Fruit fly (Drosophila melanogaster): Measurements from ENCODE around the gene Pgant35A.

The Pgant35A gene

DNA sequence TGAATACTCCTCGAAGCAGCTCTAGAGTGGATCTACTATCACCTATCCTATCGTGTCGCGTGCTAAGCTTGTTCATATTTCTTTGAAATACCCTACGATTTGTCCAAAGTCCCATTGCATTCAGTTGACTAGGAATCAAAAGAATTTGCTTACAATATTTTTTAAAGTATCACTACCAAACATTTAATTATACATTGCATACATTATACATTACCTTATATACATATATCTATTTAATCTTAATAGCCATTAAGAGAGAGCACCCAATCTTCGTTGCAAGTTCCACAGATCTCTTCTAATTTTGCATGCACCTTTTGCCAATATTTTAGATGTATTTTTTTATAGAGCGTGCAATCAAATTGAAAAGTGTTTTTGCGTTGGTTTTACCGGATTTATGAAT is 40.5 kb upstream of the Pgant35A start (continued):
- TF ChIP-seq Hr38 (GFP tag; optimal IDR thresholded peaks at IDR 0.05) (no peak), CG11902 (GFP tag; optimal IDR thresholded peaks at IDR 0.05) (no peak), CG9139 (GFP tag; optimal IDR thresholded peaks at IDR 0.05) (no peak), dsx (GFP tag; optimal IDR thresholded peaks at IDR 0.05; ENCODE audit: poor library complexity, severe bottlenecking) (no peak), Eip93F (GFP tag; optimal IDR thresholded peaks at IDR 0.05) (no peak), CG11762 (GFP tag; optimal IDR thresholded peaks at IDR 0.05; ENCODE audit: insufficient read depth) (no peak), pdm3 (GFP tag; optimal IDR thresholded peaks at IDR 0.05) (peak; percentile 1), achi (GFP tag; optimal IDR thresholded peaks at IDR 0.05) (peak; percentile 40), ss (GFP tag; optimal IDR thresholded peaks at IDR 0.05) (no peak), Hr4 (GFP tag; optimal IDR thresholded peaks at IDR 0.05) (peak; percentile 81), esn (GFP tag; optimal IDR thresholded peaks at IDR 0.05) (no peak), CG8319 (GFP tag; optimal IDR thresholded peaks at IDR 0.05) (no peak), Met (GFP tag; optimal IDR thresholded peaks at IDR 0.05) (no peak), CG8632 (GFP tag; optimal IDR thresholded peaks at IDR 0.05) (no peak), fd59A (GFP tag; optimal IDR thresholded peaks at IDR 0.05) (no peak), spab (GFP tag; optimal IDR thresholded peaks at IDR 0.05) (no peak), Ets21C (GFP tag; optimal IDR thresholded peaks at IDR 0.05) (no peak), svp (GFP tag) (no peak), lz (GFP tag; optimal IDR thresholded peaks at IDR 0.05) (no peak), Sox15 (GFP tag; optimal IDR thresholded peaks at IDR 0.05) (no peak), topi (GFP tag; optimal IDR thresholded peaks at IDR 0.05) (no peak), CG7368 (GFP tag; optimal IDR thresholded peaks at IDR 0.05) (no peak), CG3032 (tag; optimal IDR thresholded peaks at IDR 0.05) (no peak), CG6808 (GFP tag; optimal IDR thresholded peaks at IDR 0.05) (no peak)

DNA sequence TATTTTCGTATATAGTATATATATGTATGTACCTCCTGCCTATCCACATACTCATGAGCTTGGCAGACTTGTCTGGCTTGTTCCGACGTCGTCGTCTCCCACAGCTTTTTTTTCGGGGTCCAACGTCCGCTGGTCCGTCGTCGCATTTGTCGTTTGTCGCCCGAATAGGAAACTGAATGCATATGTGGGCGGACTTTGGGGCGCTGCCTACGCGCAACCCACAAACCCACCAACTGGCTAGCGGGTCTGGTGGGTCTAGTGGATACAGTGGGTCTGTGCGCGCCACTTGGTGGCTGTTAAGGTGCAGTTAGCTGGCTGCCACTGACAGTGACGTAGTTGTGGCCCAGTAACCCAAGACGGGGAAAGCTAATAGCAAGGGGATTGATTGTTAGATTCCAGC is 40.0 kb upstream of the Pgant35A start:
- TF ChIP-seq CG8632 (GFP tag; optimal IDR thresholded peaks at IDR 0.05) = no peak
- no peak for TF ChIP-seq eg (GFP tag; IDR thresholded peaks at IDR 0.05)
- no peak for TF ChIP-seq CG6792 (GFP tag; optimal IDR thresholded peaks at IDR 0.05)
- no peak for TF ChIP-seq CG10669 (GFP tag; optimal IDR thresholded peaks at IDR 0.05)
- TF ChIP-seq CG6854 (GFP tag; optimal IDR thresholded peaks at IDR 0.05) = no peak
- no peak for TF ChIP-seq CG32006 (GFP tag; optimal IDR thresholded peaks at IDR 0.05)
- TF ChIP-seq CG11294 (GFP tag; IDR thresholded peaks at IDR 0.05) = no peak
- TF ChIP-seq fkh (GFP tag; optimal IDR thresholded peaks at IDR 0.05) = no peak
- TF ChIP-seq dsx (GFP tag; optimal IDR thresholded peaks at IDR 0.05; ENCODE audit: poor library complexity, severe bottlenecking) = no peak
- no peak for TF ChIP-seq Hr4 (GFP tag; optimal IDR thresholded peaks at IDR 0.05)
- no peak for TF ChIP-seq CG16779 (tag; optimal IDR thresholded peaks at IDR 0.05)
- TF ChIP-seq lz (GFP tag; optimal IDR thresholded peaks at IDR 0.05) = no peak
- TF ChIP-seq CG3919 (GFP tag; optimal IDR thresholded peaks at IDR 0.05) = no peak
- TF ChIP-seq CG8119 (GFP tag; IDR thresholded peaks at IDR 0.05) = no peak
- no peak for TF ChIP-seq pdm3 (GFP tag; optimal IDR thresholded peaks at IDR 0.05)

DNA sequence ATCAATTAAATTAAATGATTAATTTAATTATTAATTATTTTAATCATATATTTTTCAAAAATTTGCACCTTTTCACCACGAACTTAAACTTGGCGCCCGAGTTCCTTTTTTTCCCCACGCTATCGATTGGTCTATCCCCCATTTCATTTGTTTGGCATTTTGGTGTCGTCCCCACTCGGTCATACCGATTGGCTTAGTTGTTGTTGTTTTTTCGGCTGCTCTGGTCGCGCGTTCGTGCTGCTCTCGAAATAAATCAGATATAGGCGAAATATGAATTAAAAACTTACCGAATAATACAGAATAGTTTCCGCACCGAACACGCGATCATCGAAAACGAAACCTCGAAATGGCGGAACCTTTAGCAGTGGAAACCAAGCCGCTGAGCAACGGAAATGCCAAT is 25.1 kb upstream of the Pgant35A start, which contains the start of gene CG33090:
TSS of gene CG33090 (plus strand) at position 194 of the 400 bp plus-strand sequence.
- TF ChIP-seq eg (GFP tag; IDR thresholded peaks at IDR 0.05) (0 out of 3 replicates have a peak, but pooled peaks have one; percentile 13), CG16779 (tag; optimal IDR thresholded peaks at IDR 0.05) (no peak), Ets96B (tag; optimal IDR thresholded peaks at IDR 0.05) (no peak), Sox15 (GFP tag; optimal IDR thresholded peaks at IDR 0.05) (no peak)

DNA sequence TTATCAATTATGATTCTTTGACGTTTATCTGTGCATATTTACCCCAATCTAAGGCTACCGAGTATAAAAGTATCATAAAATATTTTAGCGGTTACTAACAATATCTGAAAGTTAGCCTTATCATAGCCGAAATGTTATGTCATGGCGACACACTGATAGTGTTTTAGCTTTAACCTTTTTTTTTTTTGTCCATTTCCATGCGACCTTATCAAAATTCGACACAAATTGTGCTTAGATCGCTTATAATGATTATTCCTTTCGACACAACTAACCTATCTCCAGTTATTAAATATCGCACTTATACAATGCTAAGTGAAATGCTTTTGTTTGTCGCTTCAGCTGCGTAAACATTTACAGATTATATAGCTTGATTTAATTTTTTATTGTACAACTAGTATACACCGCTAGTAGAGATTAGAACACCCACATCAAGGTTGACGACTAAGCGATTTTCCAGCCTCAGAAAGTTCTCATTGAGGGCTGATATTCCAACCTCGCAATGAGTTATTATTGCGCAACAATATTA is 22.7 kb upstream of the Pgant35A start:
- TF ChIP-seq lz (GFP tag; optimal IDR thresholded peaks at IDR 0.05) = no peak
- TF ChIP-seq Blimp-1 (GFP tag; optimal IDR thresholded peaks at IDR 0.05) = no peak
- no peak for TF ChIP-seq esn (GFP tag; optimal IDR thresholded peaks at IDR 0.05)
- no peak for TF ChIP-seq CG16779 (tag; optimal IDR thresholded peaks at IDR 0.05)
- TF ChIP-seq CG4318 (GFP tag; optimal IDR thresholded peaks at IDR 0.05) = no peak
- no peak for TF ChIP-seq CG7368 (GFP tag; optimal IDR thresholded peaks at IDR 0.05)
- no peak for TF ChIP-seq spab (GFP tag; optimal IDR thresholded peaks at IDR 0.05)
